Fruit fly (Drosophila melanogaster) whole organism, embryonic: ENCODE data around the gene Sec13.

ENCODE experiments used
- Atf-2 ChIP-seq: fragments of 200-800 bp; sonication (Bioruptor generic); optimal IDR thresholded peaks from 2 replicates; lab custom pipeline; 2016; ENCODE audit warnings: missing biosample characterization, missing genetic modification characterization
- CG10209 ChIP-seq: fragments of 200-800 bp; sonication (Bioruptor generic); optimal IDR thresholded peaks from 3 replicates; lab custom pipeline; 2017; ENCODE audit warnings: missing biosample characterization, mild to moderate bottlenecking, missing genetic modification characterization, missing genetic modification reagents
- CG10979 ChIP-seq: fragments of 200-800 bp; sonication (Bioruptor generic); optimal IDR thresholded peaks from 2 replicates; lab custom pipeline; 2018; ENCODE audit warnings: missing biosample characterization, mild to moderate bottlenecking, missing genetic modification characterization, moderate library complexity
- CG12659 ChIP-seq: fragments of 200-800 bp; sonication (Bioruptor generic); optimal IDR thresholded peaks from 3 replicates; lab custom pipeline; 2017; ENCODE audit warnings: mild to moderate bottlenecking, missing biosample characterization, missing genetic modification reagents, missing genetic modification characterization
- CG12942 ChIP-seq: fragments of 200-800 bp; sonication (Bioruptor generic); optimal IDR thresholded peaks from 3 replicates; lab custom pipeline; 2016; ENCODE audit warnings: missing biosample characterization, missing genetic modification characterization
- CG14441 ChIP-seq: fragments of 200-800 bp; sonication (Bioruptor generic); IDR thresholded peaks from 2 replicates; pipeline ENCODE4 v1.3.6; 2022; ENCODE audit warnings: missing biosample characterization, missing genetic modification characterization
- CG17359 ChIP-seq: fragments of 200-800 bp; sonication (Bioruptor generic); optimal IDR thresholded peaks from 3 replicates; lab custom pipeline; 2018; ENCODE audit warnings: missing biosample characterization, mild to moderate bottlenecking, missing genetic modification characterization, moderate library complexity
- CG1792 ChIP-seq: fragments of 200-800 bp; sonication (Bioruptor generic); optimal IDR thresholded peaks from 2 replicates; lab custom pipeline; 2016; ENCODE audit warnings: missing biosample characterization, missing genetic modification characterization
- CG2199 ChIP-seq: fragments of 200-800 bp; sonication (Bioruptor generic); IDR thresholded peaks from 3 replicates; pipeline ENCODE4 v1.3.6; 2022; ENCODE audit warnings: missing biosample characterization, missing genetic modification characterization
- CG2889 ChIP-seq: fragments of 200-800 bp; sonication (Bioruptor generic); IDR thresholded peaks from 3 replicates; pipeline ENCODE4 v1.3.6; 2022; ENCODE audit warnings: missing biosample characterization, missing genetic modification characterization
- CG31224 ChIP-seq: fragments of 200-800 bp; sonication (Bioruptor generic); IDR thresholded peaks from 2 replicates; pipeline ENCODE4 v1.3.6; 2022; ENCODE audit warnings: missing biosample characterization, missing genetic modification characterization
- CG5245 ChIP-seq: fragments of 200-800 bp; sonication (Bioruptor generic); optimal IDR thresholded peaks from 3 replicates; lab custom pipeline; 2016; ENCODE audit warnings: missing biosample characterization, missing genetic modification characterization
- CG6254 ChIP-seq: fragments of 200-800 bp; sonication (Bioruptor generic); optimal IDR thresholded peaks from 3 replicates; lab custom pipeline; 2017; ENCODE audit warnings: mild to moderate bottlenecking, missing biosample characterization, missing genetic modification reagents, missing genetic modification characterization
- CG6689 ChIP-seq: fragments of 200-800 bp; sonication (Bioruptor generic); IDR thresholded peaks from 2 replicates; pipeline ENCODE4 v1.3.6; 2022; ENCODE audit warnings: missing biosample characterization, missing genetic modification characterization
- CG8359 ChIP-seq: fragments of 200-800 bp; sonication (Bioruptor generic); optimal IDR thresholded peaks from 2 replicates; lab custom pipeline; 2017; ENCODE audit warnings: missing biosample characterization, mild to moderate bottlenecking, missing genetic modification characterization, borderline replicate concordance
- CoRest ChIP-seq: fragments of 200-800 bp; sonication (Bioruptor generic); optimal IDR thresholded peaks from 3 replicates; lab custom pipeline; 2018; ENCODE audit warnings: missing biosample characterization, mild to moderate bottlenecking, missing genetic modification characterization, moderate library complexity
- D19A ChIP-seq: fragments of 200-800 bp; optimal IDR thresholded peaks from 3 replicates; lab custom pipeline; 2019; ENCODE audit warnings: missing biosample characterization, mild to moderate bottlenecking, missing genetic modification characterization, moderate library complexity
- Dip3 ChIP-seq: fragments of 200-800 bp; sonication (Bioruptor generic); optimal IDR thresholded peaks from 3 replicates; lab custom pipeline; 2016; ENCODE audit warnings: missing biosample characterization, missing genetic modification characterization
- Dref ChIP-seq: fragments of 200-800 bp; sonication (Bioruptor generic); IDR thresholded peaks from 2 replicates; pipeline ENCODE4 v1.3.6; 2022; ENCODE audit warnings: missing biosample characterization, missing genetic modification characterization
- Gug ChIP-seq: fragments of 200-800 bp; sonication (Bioruptor generic); IDR thresholded peaks from 4 replicates; pipeline ENCODE4 v1.3.6; 2022; ENCODE audit warnings: missing biosample characterization, missing genetic modification characterization
- HLH54F ChIP-seq: fragments of 200-800 bp; sonication (Bioruptor generic); optimal IDR thresholded peaks from 3 replicates; lab custom pipeline; 2016; ENCODE audit warnings: missing biosample characterization, missing genetic modification characterization
- Max ChIP-seq: fragments of 200-800 bp; sonication (Bioruptor generic); optimal IDR thresholded peaks from 2 replicates; lab custom pipeline; 2016; ENCODE audit warnings: missing biosample characterization, mild to moderate bottlenecking, missing genetic modification characterization
- Mrtf ChIP-seq: fragments of 200-800 bp; sonication (Bioruptor generic); IDR thresholded peaks from 3 replicates; pipeline ENCODE4 v1.3.6; 2022; ENCODE audit warnings: missing biosample characterization, missing genetic modification characterization
- NFAT ChIP-seq: fragments of 200-800 bp; sonication (Bioruptor generic); IDR thresholded peaks from 2 replicates; pipeline ENCODE4 v1.3.6; 2022; ENCODE audit warnings: missing biosample characterization, missing genetic modification characterization
- Oli ChIP-seq: fragments of 200-800 bp; sonication (Bioruptor generic); optimal IDR thresholded peaks from 2 replicates; lab custom pipeline; 2018; ENCODE audit warnings: missing biosample characterization, mild to moderate bottlenecking, missing genetic modification characterization, moderate library complexity
- Optix ChIP-seq: fragments of 200-800 bp; sonication (Bioruptor generic); IDR thresholded peaks from 3 replicates; pipeline ENCODE4 v1.3.6; 2022; ENCODE audit warnings: missing biosample characterization, missing genetic modification characterization
- Rfx ChIP-seq: fragments of 200-800 bp; sonication (Bioruptor generic); IDR thresholded peaks from 2 replicates; pipeline ENCODE4 v1.3.6; 2022; ENCODE audit warnings: missing biosample characterization, missing genetic modification characterization
- Six4 ChIP-seq: fragments of 200-800 bp; sonication (Bioruptor generic); optimal IDR thresholded peaks from 2 replicates; lab custom pipeline; 2016; ENCODE audit warnings: missing biosample characterization, missing genetic modification characterization
- Sox100B ChIP-seq: fragments of 200-800 bp; sonication (Bioruptor generic); optimal IDR thresholded peaks from 3 replicates; lab custom pipeline; 2018; ENCODE audit warnings: missing biosample characterization, mild to moderate bottlenecking, missing genetic modification characterization
- Sry-β ChIP-seq: fragments of 200-800 bp; sonication (Bioruptor generic); optimal IDR thresholded peaks from 2 replicates; lab custom pipeline; 2018; ENCODE audit warnings: missing biosample characterization, mild to moderate bottlenecking, missing genetic modification characterization, moderate library complexity
- Taf1 ChIP-seq: fragments of 200-800 bp; sonication (Bioruptor generic); IDR thresholded peaks from 2 replicates; pipeline ENCODE4 v1.3.6; 2022; ENCODE audit warnings: missing biosample characterization, missing genetic modification characterization
- bsh ChIP-seq, 2 experiments: fragments of 200-800 bp; sonication (Bioruptor generic); optimal IDR thresholded peaks; 2 replicates each; lab custom pipeline; 2017 to 2018; ENCODE audit warnings: mild to moderate bottlenecking in 2 of 2, missing biosample characterization in 2 of 2, missing genetic modification characterization in 2 of 2, moderate library complexity in 1 of 2
- chm ChIP-seq: fragments of 200-800 bp; sonication (Bioruptor generic); IDR thresholded peaks from 2 replicates; pipeline ENCODE4 v1.3.6; 2022; ENCODE audit warnings: missing biosample characterization, missing genetic modification characterization
- chn ChIP-seq: fragments of 200-800 bp; sonication (Bioruptor generic); optimal IDR thresholded peaks from 2 replicates; lab custom pipeline; 2016; ENCODE audit warnings: missing biosample characterization, missing genetic modification characterization
- cwo ChIP-seq: fragments of 200-800 bp; sonication (Bioruptor generic); optimal IDR thresholded peaks from 3 replicates; lab custom pipeline; 2017; ENCODE audit warnings: missing biosample characterization, missing genetic modification characterization, mild to moderate bottlenecking, moderate library complexity, missing genetic modification reagents
- ewg ChIP-seq: fragments of 200-800 bp; sonication (Bioruptor generic); optimal IDR thresholded peaks from 3 replicates; lab custom pipeline; 2017; ENCODE audit warnings: mild to moderate bottlenecking, missing biosample characterization, missing genetic modification reagents, missing genetic modification characterization
- gem ChIP-seq: fragments of 200-800 bp; sonication (Bioruptor generic); optimal IDR thresholded peaks from 2 replicates; lab custom pipeline; 2019; ENCODE audit warnings: missing biosample characterization, mild to moderate bottlenecking, missing genetic modification characterization, moderate library complexity
- hkb ChIP-seq, 2 experiments: fragments of 200-800 bp in 1 of 2; fragments of >200 bp in 1 of 2; sonication (Bioruptor generic) in 1 of 2; IDR thresholded peaks in 1 of 2; optimal IDR thresholded peaks in 1 of 2; 2 replicates each; pipeline versions ENCODE4 v1.3.6 to Lab custom; 2017 to 2022; ENCODE audit warnings: missing biosample characterization in 1 of 2, missing genetic modification characterization in 1 of 2
- lilli ChIP-seq: fragments of 200-800 bp; sonication (Bioruptor generic); optimal IDR thresholded peaks from 3 replicates; lab custom pipeline; 2016; ENCODE audit warnings: missing biosample characterization, missing genetic modification characterization
- maf-S ChIP-seq: fragments of 200-800 bp; sonication (Bioruptor generic); optimal IDR thresholded peaks from 2 replicates; lab custom pipeline; 2016; ENCODE audit warnings: missing biosample characterization, missing genetic modification characterization
- mam ChIP-seq: fragments of 200-800 bp; sonication (Bioruptor generic); optimal IDR thresholded peaks from 3 replicates; lab custom pipeline; 2016; ENCODE audit warnings: missing biosample characterization, missing genetic modification characterization
- repo ChIP-seq: fragments of 200-800 bp; sonication (Bioruptor generic); optimal IDR thresholded peaks from 2 replicates; lab custom pipeline; 2016; ENCODE audit warnings: missing biosample characterization, missing genetic modification characterization
- so ChIP-seq: fragments of 200-800 bp; sonication (Bioruptor generic); IDR thresholded peaks from 3 replicates; pipeline ENCODE4 v1.3.6; 2022; ENCODE audit warnings: missing biosample characterization, missing genetic modification characterization
- sob ChIP-seq: fragments of 200-800 bp; sonication (Bioruptor generic); IDR thresholded peaks from 2 replicates; pipeline ENCODE4 v1.3.6; 2022; ENCODE audit warnings: missing biosample characterization, missing genetic modification characterization
- sug ChIP-seq: fragments of 200-800 bp; optimal IDR thresholded peaks from 2 replicates; lab custom pipeline; 2019; ENCODE audit warnings: missing biosample characterization, mild to moderate bottlenecking, missing genetic modification characterization, moderate library complexity
- tna ChIP-seq: fragments of 200-800 bp; sonication (Bioruptor generic); IDR thresholded peaks from 2 replicates; pipeline ENCODE4 v1.3.6; 2022; ENCODE audit warnings: missing biosample characterization, missing genetic modification characterization; ENCODE audit not compliant: partially characterized antibody
- tx ChIP-seq: fragments of 200-800 bp; sonication (Bioruptor generic); optimal IDR thresholded peaks from 2 replicates; lab custom pipeline; 2016; ENCODE audit warnings: missing biosample characterization, missing genetic modification characterization
- z ChIP-seq: fragments of 200-800 bp; sonication (Bioruptor generic); IDR thresholded peaks from 3 replicates; pipeline ENCODE4 v1.3.6; 2022; ENCODE audit warnings: missing biosample characterization, missing genetic modification characterization

The Sec13 gene

dm6 chr3R:23331865-23332367 lies 24.2 kb upstream of the Sec13 start (continued):
- TF ChIP-seq Sox100B (no peak), Gug (GFP tag; lab: Robert Waterston, UW) (0 out of 4 replicates have a peak, but pooled peaks have one; percentile 5), so (no peak), hkb (optimal IDR thresholded peaks at IDR 0.05; lab: Kevin White, UChicago) (peak; percentile 86), hkb (GFP tag; IDR thresholded peaks at IDR 0.05; lab: Robert Waterston, UW) (no peak), gem (peak; percentile 28), Dip3 (GFP tag; lab: Kevin White, UChicago) (peak; percentile 5), cwo (peak; percentile 51), CG31224 (GFP tag; lab: Robert Waterston, UW) (0 out of 2 replicates have a peak, but pooled peaks have one; percentile 19), bsh (GFP tag; optimal IDR thresholded peaks at IDR 0.05; lab: Kevin White, UChicago) (peak in 1 of 2 experiments; percentile 2), sob (GFP tag; lab: Robert Waterston, UW) (peak; percentile 13; the same call in 1 of the 2 replicates), sug (tag; lab: Kevin White, UChicago) (peak; percentile 66), mam (GFP tag; lab: Kevin White, UChicago) (peak; percentile 1), CG2889 (0 out of 3 replicates have a peak, but pooled peaks have one; percentile 32), chn (no peak), maf-S (GFP tag; lab: Kevin White, UChicago) (peak; percentile 26)

dm6 chr3R:23332535-23333333 lies 23.3 kb upstream of the Sec13 start:
- TF ChIP-seq CoRest (tag; lab: Kevin White, UChicago) (peak; percentile 76), Oli (peak; percentile 74), CG8359 (peak; percentile 47), CG6689 (peak; percentile 56), CG5245 (peak; percentile 2), CG1792 (GFP tag; lab: Kevin White, UChicago) (no peak), CG17359 (tag; lab: Kevin White, UChicago) (peak; percentile 58), CG12942 (GFP tag; lab: Kevin White, UChicago) (peak; percentile 18), Sry-β (GFP tag; lab: Kevin White, UChicago) (no peak), repo (GFP tag; lab: Kevin White, UChicago) (no peak), CG6254 (GFP tag; lab: Kevin White, UChicago) (peak; percentile 28), NFAT (GFP tag; lab: Robert Waterston, UW) (no peak), Optix (GFP tag; lab: Robert Waterston, UW) (no peak), tx (GFP tag; lab: Kevin White, UChicago) (peak; percentile 41), Dref (GFP tag; lab: Robert Waterston, UW) (no peak), Taf1 (GFP tag; lab: Robert Waterston, UW) (0 out of 2 replicates have a peak, but pooled peaks have one; percentile 27), Max (GFP tag; lab: Kevin White, UChicago) (peak; percentile 63), D19A (peak; percentile 59), CG10209 (GFP tag; lab: Kevin White, UChicago) (peak; percentile 56), Rfx (peak; percentile 36), Mrtf (no peak), CG2199 (GFP tag; lab: Robert Waterston, UW) (no peak), HLH54F (GFP tag; lab: Kevin White, UChicago) (peak; percentile 31), CG10979 (tag; lab: Kevin White, UChicago) (peak; percentile 78), tna (GFP tag; lab: Robert Waterston, UW) (no peak), bsh (GFP tag; optimal IDR thresholded peaks at IDR 0.05; lab: Kevin White, UChicago) (peak in 1 of 2 experiments; percentile 70), z (GFP tag; lab: Robert Waterston, UW) (no peak), CG14441 (GFP tag; lab: Robert Waterston, UW) (no peak), lilli (GFP tag; lab: Kevin White, UChicago) (peak; percentile 53), chm (GFP tag; lab: Robert Waterston, UW) (no peak), ewg (GFP tag; lab: Kevin White, UChicago) (peak; percentile 28), CG12659 (GFP tag; lab: Kevin White, UChicago) (peak; percentile 50), Six4 (GFP tag; lab: Kevin White, UChicago) (peak; percentile 32), Atf-2 (peak; percentile 18)
